Fruit fly (Drosophila melanogaster) whole organism, embryonic: ENCODE measurements around the gene CG7694.
A peak's percentile ranks its signal among the peaks of the same experiment; 100 is the strongest.

Experiments
- BtbVII ChIP-seq: fragments of 200-800 bp; sonication (Bioruptor generic); optimal IDR thresholded peaks from 3 replicates; lab custom pipeline; 2017; ENCODE audit warnings: missing biosample characterization, mild to moderate bottlenecking, missing genetic modification characterization
- CG11093 ChIP-seq: fragments of 200-800 bp; sonication (Bioruptor generic); IDR thresholded peaks from 3 replicates; pipeline ENCODE4 v1.3.6; 2022; ENCODE audit warnings: missing biosample characterization, missing genetic modification characterization
- CG12155 ChIP-seq: fragments of 200-800 bp; sonication (Bioruptor generic); optimal IDR thresholded peaks from 3 replicates; lab custom pipeline; 2016; ENCODE audit warnings: missing biosample characterization, missing genetic modification characterization
- CG12236 ChIP-seq: fragments of 200-800 bp; sonication (Bioruptor generic); optimal IDR thresholded peaks from 2 replicates; lab custom pipeline; 2016; ENCODE audit warnings: missing biosample characterization, missing genetic modification characterization
- CG13123 ChIP-seq: fragments of 200-800 bp; sonication (Bioruptor generic); optimal IDR thresholded peaks from 2 replicates; lab custom pipeline; 2016; ENCODE audit warnings: missing biosample characterization, missing genetic modification characterization
- CG13424 ChIP-seq: fragments of 200-800 bp; sonication (Bioruptor generic); optimal IDR thresholded peaks from 2 replicates; lab custom pipeline; 2019; ENCODE audit warnings: missing biosample characterization, mild to moderate bottlenecking, missing genetic modification characterization, moderate library complexity
- CG14014 ChIP-seq: fragments of 200-800 bp; sonication (Bioruptor generic); IDR thresholded peaks from 2 replicates; pipeline ENCODE4 v1.3.6; 2022; ENCODE audit warnings: missing biosample characterization, missing genetic modification characterization
- CG15073 ChIP-seq: fragments of 200-800 bp; sonication (Bioruptor generic); optimal IDR thresholded peaks from 2 replicates; lab custom pipeline; 2016; ENCODE audit warnings: missing biosample characterization, missing genetic modification characterization
- CG1602 ChIP-seq: fragments of 200-800 bp; sonication (Bioruptor generic); optimal IDR thresholded peaks from 3 replicates; lab custom pipeline; 2016; ENCODE audit warnings: missing biosample characterization, missing genetic modification characterization
- CG16813 ChIP-seq: fragments of 200-800 bp; sonication (Bioruptor generic); IDR thresholded peaks from 3 replicates; pipeline ENCODE4 v1.3.6; 2022; ENCODE audit warnings: missing biosample characterization, missing genetic modification characterization; ENCODE audit not compliant: partially characterized antibody
- CG31441 ChIP-seq: fragments of 200-800 bp; sonication (Bioruptor generic); IDR thresholded peaks from 2 replicates; pipeline ENCODE4 v1.3.6; 2022; ENCODE audit warnings: missing biosample characterization, missing genetic modification characterization
- CG3838 ChIP-seq: fragments of 200-800 bp; sonication (Bioruptor generic); optimal IDR thresholded peaks from 3 replicates; lab custom pipeline; 2016; ENCODE audit warnings: missing biosample characterization, missing genetic modification characterization
- CG4820 ChIP-seq: fragments of 200-800 bp; sonication (Bioruptor generic); optimal IDR thresholded peaks from 3 replicates; lab custom pipeline; 2016; ENCODE audit warnings: missing biosample characterization, missing genetic modification characterization
- CG5245 ChIP-seq: fragments of 200-800 bp; sonication (Bioruptor generic); optimal IDR thresholded peaks from 3 replicates; lab custom pipeline; 2016; ENCODE audit warnings: missing biosample characterization, missing genetic modification characterization
- CG8765 ChIP-seq: fragments of 200-800 bp; sonication (Bioruptor generic); IDR thresholded peaks from 2 replicates; pipeline ENCODE4 v1.3.6; 2022; ENCODE audit warnings: missing biosample characterization, missing genetic modification characterization
- CG9727 ChIP-seq: fragments of 200-800 bp; sonication (Bioruptor generic); optimal IDR thresholded peaks from 3 replicates; lab custom pipeline; 2017; ENCODE audit warnings: missing biosample characterization, mild to moderate bottlenecking, missing genetic modification characterization
- CrebB ChIP-seq: fragments of 200-800 bp; sonication (Bioruptor generic); optimal IDR thresholded peaks from 3 replicates; lab custom pipeline; 2018; ENCODE audit warnings: missing biosample characterization, mild to moderate bottlenecking, missing genetic modification characterization
- Dip2 ChIP-seq: fragments of 200-800 bp; sonication (Bioruptor generic); IDR thresholded peaks from 2 replicates; pipeline ENCODE4 v1.3.6; 2022; ENCODE audit warnings: missing biosample characterization, missing genetic modification characterization
- Drgx ChIP-seq: fragments of 200-800 bp; sonication (Bioruptor generic); IDR thresholded peaks from 2 replicates; pipeline ENCODE4 v1.3.6; 2022; ENCODE audit warnings: missing biosample characterization, missing genetic modification characterization
- Hr78 ChIP-seq, 2 experiments: fragments of 200-800 bp in 1 of 2; fragments of >200 bp in 1 of 2; sonication (Bioruptor generic) in 1 of 2; optimal IDR thresholded peaks; 2 replicates each; lab custom pipeline; 2017 to 2019; ENCODE audit warnings: missing biosample characterization in 2 of 2, missing genetic modification characterization in 2 of 2, mild to moderate bottlenecking in 1 of 2, moderate library complexity in 1 of 2
- Lpt ChIP-seq: fragments of >200 bp; optimal IDR thresholded peaks from 2 replicates; lab custom pipeline; 2018; ENCODE audit warnings: missing biosample characterization, missing genetic modification characterization
- Meics ChIP-seq: fragments of 200-800 bp; sonication (Bioruptor generic); optimal IDR thresholded peaks from 2 replicates; lab custom pipeline; 2017; ENCODE audit warnings: missing biosample characterization, mild to moderate bottlenecking, missing genetic modification characterization
- PHDP ChIP-seq: fragments of 200-800 bp; sonication (Bioruptor generic); optimal IDR thresholded peaks from 3 replicates; lab custom pipeline; 2018; ENCODE audit warnings: missing biosample characterization, mild to moderate bottlenecking, missing genetic modification characterization, moderate library complexity
- TFAM ChIP-seq: fragments of 200-800 bp; sonication (Bioruptor generic); optimal IDR thresholded peaks from 2 replicates; lab custom pipeline; 2017; ENCODE audit warnings: missing biosample characterization, missing genetic modification characterization, inconsistent platforms
- bbx ChIP-seq: fragments of 200-800 bp; sonication (Bioruptor generic); IDR thresholded peaks from 2 replicates; pipeline ENCODE4 v1.3.6; 2022; ENCODE audit warnings: missing biosample characterization, missing genetic modification characterization; ENCODE audit not compliant: partially characterized antibody
- bcd ChIP-seq: fragments of 200-800 bp; sonication (Bioruptor generic); optimal IDR thresholded peaks from 2 replicates; lab custom pipeline; 2017; ENCODE audit warnings: missing biosample characterization, mild to moderate bottlenecking, missing genetic modification characterization
- chinmo ChIP-seq: fragments of 200-800 bp; sonication (Bioruptor generic); IDR thresholded peaks from 4 replicates; pipeline ENCODE4 v1.3.6; 2022; ENCODE audit warnings: missing biosample characterization, missing genetic modification characterization; ENCODE audit not compliant: partially characterized antibody
- dmrt11E ChIP-seq: fragments of 200-800 bp; sonication (Bioruptor generic); optimal IDR thresholded peaks from 3 replicates; lab custom pipeline; 2018; ENCODE audit warnings: missing biosample characterization, mild to moderate bottlenecking, missing genetic modification characterization, moderate library complexity
- fu2 ChIP-seq: fragments of 200-800 bp; sonication (Bioruptor generic); optimal IDR thresholded peaks from 2 replicates; lab custom pipeline; 2016; ENCODE audit warnings: missing biosample characterization, missing genetic modification characterization
- inv ChIP-seq: fragments of 200-800 bp; sonication (Bioruptor generic); IDR thresholded peaks from 2 replicates; pipeline ENCODE4 v1.3.6; 2022; ENCODE audit warnings: missing biosample characterization, missing genetic modification characterization; ENCODE audit not compliant: partially characterized antibody
- ken ChIP-seq: fragments of 200-800 bp; sonication (Bioruptor generic); IDR thresholded peaks from 3 replicates; pipeline ENCODE4 v1.3.6; 2022; ENCODE audit warnings: missing biosample characterization, missing genetic modification characterization
- mirr ChIP-seq: fragments of 200-800 bp; sonication (Bioruptor generic); optimal IDR thresholded peaks from 3 replicates; lab custom pipeline; 2018; ENCODE audit warnings: missing biosample characterization, mild to moderate bottlenecking, missing genetic modification characterization
- rib ChIP-seq: fragments of 200-800 bp; sonication (Bioruptor generic); IDR thresholded peaks from 2 replicates; pipeline ENCODE4 v1.3.6; 2022; ENCODE audit warnings: missing biosample characterization, missing genetic modification characterization
- row ChIP-seq: fragments of 200-800 bp; sonication (Bioruptor generic); IDR thresholded peaks from 3 replicates; pipeline ENCODE4 v1.3.6; 2022; ENCODE audit warnings: missing biosample characterization, missing genetic modification characterization
- scrt ChIP-seq: fragments of 200-800 bp; sonication (Bioruptor generic); optimal IDR thresholded peaks from 2 replicates; lab custom pipeline; 2018; ENCODE audit warnings: missing biosample characterization, mild to moderate bottlenecking, missing genetic modification characterization, moderate library complexity
- tio ChIP-seq: fragments of 200-800 bp; sonication (Bioruptor generic); optimal IDR thresholded peaks from 2 replicates; lab custom pipeline; 2017; ENCODE audit warnings: missing biosample characterization, missing genetic modification characterization, inconsistent platforms
- trem ChIP-seq: fragments of 200-800 bp; optimal IDR thresholded peaks from 3 replicates; lab custom pipeline; 2019; ENCODE audit warnings: missing biosample characterization, mild to moderate bottlenecking, missing genetic modification characterization, moderate library complexity
- trh ChIP-seq: fragments of 200-800 bp; sonication (Bioruptor generic); optimal IDR thresholded peaks from 2 replicates; lab custom pipeline; 2016; ENCODE audit warnings: missing biosample characterization, missing genetic modification characterization
- ttk ChIP-seq: fragments of 200-800 bp; sonication (Bioruptor generic); IDR thresholded peaks from 2 replicates; pipeline ENCODE4 v2.1.2; 2022; ENCODE audit warnings: missing biosample characterization, missing genetic modification characterization
- vnd ChIP-seq: fragments of 200-800 bp; sonication (Bioruptor generic); IDR thresholded peaks from 3 replicates; pipeline ENCODE4 v1.3.6; 2022; ENCODE audit warnings: missing biosample characterization, missing genetic modification characterization; ENCODE audit not compliant: partially characterized antibody

Gene CG7694

dm6 chr3R:18573699-18574259, 888 bp downstream of the CG7694 start (continued):
- TF ChIP-seq CG15073 (GFP tag; lab: Kevin White, UChicago) = peak; percentile 98
- TF ChIP-seq vnd (GFP tag; lab: Robert Waterston, UW) = no peak
- peak; percentile 95 for TF ChIP-seq fu2 (GFP tag; lab: Kevin White, UChicago)
- peak; percentile 95 for TF ChIP-seq CG1602 (GFP tag; lab: Kevin White, UChicago)
- peak; percentile 83 for TF ChIP-seq CG12236 (GFP tag; lab: Kevin White, UChicago)
- TF ChIP-seq CG13424 = peak; percentile 96
- TF ChIP-seq dmrt11E (tag; lab: Kevin White, UChicago) = peak; percentile 94
- TF ChIP-seq ttk = peak; percentile 88
- TF ChIP-seq chinmo (GFP tag; lab: Robert Waterston, UW) = peak; percentile 61; the same call in 1 of the 4 replicates
- TF ChIP-seq bbx (GFP tag; lab: Robert Waterston, UW) = no peak
- peak; percentile 73; the same call in 1 of the 2 replicates for TF ChIP-seq rib
- TF ChIP-seq mirr (GFP tag; lab: Kevin White, UChicago) = peak; percentile 73
- TF ChIP-seq Lpt (GFP tag; lab: Kevin White, UChicago) = no peak
- TF ChIP-seq ken (GFP tag; lab: Robert Waterston, UW) = peak; percentile 77; the same call in 2 of the 3 replicates
- TF ChIP-seq CG3838 = peak; percentile 86
- peak; percentile 68; the same call in 1 of the 2 replicates for TF ChIP-seq CG8765 (GFP tag; lab: Robert Waterston, UW)
- peak; percentile 92 for TF ChIP-seq BtbVII (GFP tag; lab: Kevin White, UChicago)
- TF ChIP-seq TFAM = peak; percentile 66
- TF ChIP-seq bcd (GFP tag; lab: Kevin White, UChicago) = peak; percentile 92
- TF ChIP-seq CG4820 (GFP tag; lab: Kevin White, UChicago) = peak; percentile 89
- no peak for TF ChIP-seq inv (GFP tag; lab: Robert Waterston, UW)
- TF ChIP-seq scrt (GFP tag; lab: Kevin White, UChicago) = peak; percentile 78
- TF ChIP-seq, all 482 proteins: peak for 419

dm6 chr3R:18577739-18578417, 5.0 kb downstream of the CG7694 start:
- TF ChIP-seq Meics (GFP tag; lab: Kevin White, UChicago) (peak; percentile 19), trem (no peak), CrebB (tag; lab: Kevin White, UChicago) (no peak), PHDP (tag; lab: Kevin White, UChicago) (no peak), CG31441 (GFP tag; lab: Robert Waterston, UW) (no peak), CG11093 (GFP tag; lab: Robert Waterston, UW) (no peak), tio (no peak), CG5245 (GFP tag; lab: Kevin White, UChicago) (no peak), ken (GFP tag; lab: Robert Waterston, UW) (no peak), CG14014 (GFP tag; lab: Robert Waterston, UW) (no peak), Drgx (GFP tag; lab: Robert Waterston, UW) (peak; percentile 45; the same call in 1 of the 2 replicates), Dip2 (GFP tag; lab: Robert Waterston, UW) (no peak), row (GFP tag; lab: Robert Waterston, UW) (0 out of 3 replicates have a peak, but pooled peaks have one; percentile 11), CG13123 (GFP tag; lab: Kevin White, UChicago) (no peak), TFAM (no peak), CG9727 (no peak), Hr78 (GFP tag; optimal IDR thresholded peaks at IDR 0.05; lab: Kevin White, UChicago) (no peak), CG16813 (no peak), trh (no peak), CG12155 (GFP tag; lab: Kevin White, UChicago) (peak; percentile 41)
- TF ChIP-seq, all 482 proteins: peak for 4
